Worm (Caenorhabditis elegans) whole organism, L4 larva: Measurements from ENCODE around the gene gly-9.

Experiments used
- Y48G9A.11 ChIP-seq: fragments of 200-800 bp; sonication (Bioruptor generic); IDR thresholded peaks from 2 replicates; pipeline ENCODE4 v1.3.6; 2022; ENCODE audit warnings: missing genetic modification reagents, missing genetic modification characterization, missing compliant biosample characterization
- Y75B8A.6 ChIP-seq: fragments of 200-800 bp; sonication (Bioruptor generic); IDR thresholded peaks from 2 replicates; pipeline ENCODE4 v1.3.6; 2022; ENCODE audit warnings: missing genetic modification reagents, missing genetic modification characterization, missing compliant biosample characterization
- aha-1 ChIP-seq: fragments of 150-350 bp; peaks from one replicate; lab custom pipeline; 2014; ENCODE audit warnings: missing biosample characterization, missing genetic modification characterization
- aly-2 ChIP-seq: sonication (generic microtip); optimal IDR thresholded peaks from 2 replicates; lab custom pipeline; 2018; ENCODE audit warnings: missing biosample characterization, missing genetic modification characterization
- ama-1 ChIP-seq: fragments of 150-350 bp; optimal IDR thresholded peaks from 2 replicates; lab custom pipeline; 2014; ENCODE audit warnings: inconsistent platforms, mixed read lengths
- ceh-20 ChIP-seq: fragments of 200-800 bp; sonication (Bioruptor generic); IDR thresholded peaks from 2 replicates; pipeline ENCODE4 v1.3.6; 2022; ENCODE audit warnings: missing genetic modification reagents, missing genetic modification characterization, missing compliant biosample characterization
- ceh-32 ChIP-seq: sonication (generic microtip); optimal IDR thresholded peaks from 2 replicates; lab custom pipeline; 2016; ENCODE audit warnings: mild to moderate bottlenecking, missing genetic modification characterization, missing compliant biosample characterization; ENCODE audit not compliant: poor library complexity
- ceh-44 ChIP-seq: fragments of 200-800 bp; sonication (Bioruptor generic); IDR thresholded peaks from 2 replicates; pipeline ENCODE4 v1.3.6; 2022; ENCODE audit warnings: missing genetic modification reagents, missing genetic modification characterization, missing compliant biosample characterization
- ceh-82 ChIP-seq: sonication (generic microtip); optimal IDR thresholded peaks from 2 replicates; lab custom pipeline; 2017; ENCODE audit warnings: missing biosample characterization, missing genetic modification characterization
- ces-1 ChIP-seq: fragments of 150-350 bp; sonication (generic microtip); optimal IDR thresholded peaks from 4 replicates; lab custom pipeline; 2014; ENCODE audit warnings: missing biosample characterization, missing genetic modification reagents, missing genetic modification characterization
- cey-2 ChIP-seq: sonication (generic microtip); optimal IDR thresholded peaks from 3 replicates; lab custom pipeline; 2017; ENCODE audit warnings: missing genetic modification characterization, mild to moderate bottlenecking, missing compliant biosample characterization, antibody characterized with exemption, borderline replicate concordance; ENCODE audit not compliant: insufficient read depth
- daf-16 ChIP-seq, 3 experiments: sonication (generic microtip); optimal IDR thresholded peaks; 2 replicates each; lab custom pipeline; 2016 to 2017; ENCODE audit warnings: missing genetic modification characterization in 3 of 3, missing genetic modification reagents in 3 of 3, mild to moderate bottlenecking in 2 of 3, missing compliant biosample characterization in 2 of 3, missing biosample characterization in 1 of 3, moderate library complexity in 1 of 3
- dmd-6 ChIP-seq: fragments of 200-800 bp; sonication (Bioruptor generic); IDR thresholded peaks from 2 replicates; pipeline ENCODE4 v1.3.6; 2022; ENCODE audit warnings: missing genetic modification reagents, missing genetic modification characterization, missing compliant biosample characterization
- dmd-8 ChIP-seq: fragments of 200-800 bp; sonication (Bioruptor generic); IDR thresholded peaks from 2 replicates; pipeline ENCODE4 v1.3.6; 2022; ENCODE audit warnings: missing genetic modification characterization, missing compliant biosample characterization
- dpl-1 ChIP-seq: fragments of 150-350 bp; optimal IDR thresholded peaks from 2 replicates; lab custom pipeline; 2014; ENCODE audit warnings: missing biosample characterization, missing genetic modification reagents, missing genetic modification characterization
- dve-1 ChIP-seq: sonication (generic microtip); optimal IDR thresholded peaks from 2 replicates; lab custom pipeline; 2017; ENCODE audit warnings: antibody characterized with exemption, mild to moderate bottlenecking, missing genetic modification characterization, missing compliant biosample characterization; ENCODE audit not compliant: insufficient read depth
- fkh-10 ChIP-seq: fragments of 150-350 bp; optimal IDR thresholded peaks from 2 replicates; lab custom pipeline; 2014; ENCODE audit warnings: missing biosample characterization, missing genetic modification reagents, missing genetic modification characterization
- hif-1 ChIP-seq, 2 experiments: sonication (generic microtip); optimal IDR thresholded peaks; 2 replicates each; lab custom pipeline; 2016 to 2017; ENCODE audit warnings: missing compliant biosample characterization in 2 of 2, missing genetic modification characterization in 2 of 2, missing genetic modification reagents in 2 of 2, missing genotype in 2 of 2, mild to moderate bottlenecking in 1 of 2
- hlh-11 ChIP-seq: fragments of 200-800 bp; sonication (Bioruptor generic); optimal IDR thresholded peaks from 2 replicates; lab custom pipeline; 2018; ENCODE audit warnings: mild to moderate bottlenecking, missing genetic modification characterization, missing compliant biosample characterization
- hlh-30 ChIP-seq: sonication (generic microtip); optimal IDR thresholded peaks from 2 replicates; lab custom pipeline; 2017; ENCODE audit warnings: antibody characterized with exemption, mild to moderate bottlenecking, missing genetic modification characterization, missing compliant biosample characterization; ENCODE audit not compliant: insufficient read depth
- lin-13 ChIP-seq: fragments of 150-350 bp; optimal IDR thresholded peaks from 2 replicates; lab custom pipeline; 2014; ENCODE audit warnings: missing biosample characterization, missing genetic modification reagents, missing genetic modification characterization
- lin-15B ChIP-seq: fragments of 150-350 bp; sonication (generic microtip); optimal IDR thresholded peaks from 3 replicates; lab custom pipeline; 2014; ENCODE audit warnings: missing biosample characterization, missing genetic modification characterization
- madf-5 ChIP-seq, 2 experiments: fragments of 200-800 bp; sonication (Bioruptor generic); IDR thresholded peaks; 2 replicates each; pipeline ENCODE4 v1.3.6; 2022; ENCODE audit warnings: missing compliant biosample characterization in 2 of 2, missing genetic modification characterization in 2 of 2
- mdl-1 ChIP-seq, 2 experiments: fragments of 150-350 bp in 1 of 2; sonication (generic microtip) in 1 of 2; optimal IDR thresholded peaks; 2 replicates each; lab custom pipeline; 2014 to 2017; ENCODE audit warnings: missing biosample characterization in 2 of 2, missing genetic modification characterization in 2 of 2
- mes-2 ChIP-seq: sonication (generic microtip); optimal IDR thresholded peaks from 2 replicates; lab custom pipeline; 2016; ENCODE audit warnings: missing genotype, mild to moderate bottlenecking, missing genetic modification characterization, missing compliant biosample characterization; ENCODE audit not compliant: poor library complexity, severe bottlenecking
- mxl-3 ChIP-seq: fragments of 200-800 bp; sonication (Bioruptor generic); optimal IDR thresholded peaks from 2 replicates; lab custom pipeline; 2018; ENCODE audit warnings: mild to moderate bottlenecking, missing genetic modification characterization, missing compliant biosample characterization
- nhr-102 ChIP-seq: sonication (generic microtip); optimal IDR thresholded peaks from 2 replicates; lab custom pipeline; 2016; ENCODE audit warnings: mild to moderate bottlenecking, missing genetic modification characterization, moderate library complexity, missing compliant biosample characterization
- nhr-11 ChIP-seq: fragments of 150-350 bp; optimal IDR thresholded peaks from 2 replicates; lab custom pipeline; 2014; ENCODE audit warnings: missing biosample characterization, missing genetic modification characterization
- nhr-237 ChIP-seq: sonication (generic microtip); optimal IDR thresholded peaks from 2 replicates; lab custom pipeline; 2017; ENCODE audit warnings: missing biosample characterization, missing genetic modification characterization
- nhr-28 ChIP-seq: fragments of 150-350 bp; optimal IDR thresholded peaks from 2 replicates; lab custom pipeline; 2014; ENCODE audit warnings: missing biosample characterization, missing genetic modification characterization
- nhr-48 ChIP-seq: sonication (generic microtip); optimal IDR thresholded peaks from 2 replicates; lab custom pipeline; 2016; ENCODE audit warnings: mild to moderate bottlenecking, missing genetic modification characterization, missing compliant biosample characterization
- pqm-1 ChIP-seq: sonication (generic microtip); optimal IDR thresholded peaks from 2 replicates; lab custom pipeline; 2017; ENCODE audit warnings: missing biosample characterization, missing genetic modification characterization
- spr-3 ChIP-seq: fragments of 200-800 bp; sonication (Bioruptor generic); optimal IDR thresholded peaks from 2 replicates; lab custom pipeline; 2018; ENCODE audit warnings: mild to moderate bottlenecking, missing genetic modification characterization, missing compliant biosample characterization
- tra-1 ChIP-seq: fragments of 200-800 bp; sonication (Bioruptor generic); IDR thresholded peaks from 2 replicates; pipeline ENCODE4 v1.3.6; 2022; ENCODE audit warnings: missing genetic modification reagents, missing genetic modification characterization, missing compliant biosample characterization
- unc-62 ChIP-seq, 3 experiments: fragments of 150-350 bp in 1 of 3; sonication (generic microtip); optimal IDR thresholded peaks in 2 of 3; peaks in 1 of 3; 1 replicate in 1 of 3; 2 replicates in 2 of 3; lab custom pipeline; 2014 to 2017; ENCODE audit warnings: missing biosample characterization in 3 of 3, missing genetic modification characterization in 3 of 3, missing genetic modification reagents in 3 of 3, missing genotype in 1 of 3
- vab-7 ChIP-seq: fragments of 200-800 bp; sonication (Bioruptor generic); IDR thresholded peaks from 2 replicates; pipeline ENCODE4 v1.3.6; 2022; ENCODE audit warnings: missing genetic modification reagents, missing genetic modification characterization, missing compliant biosample characterization
- zfp-2 ChIP-seq: sonication (generic microtip); optimal IDR thresholded peaks from 2 replicates; lab custom pipeline; 2016; ENCODE audit warnings: mild to moderate bottlenecking, missing genetic modification characterization, missing compliant biosample characterization

The gly-9 gene

DNA sequence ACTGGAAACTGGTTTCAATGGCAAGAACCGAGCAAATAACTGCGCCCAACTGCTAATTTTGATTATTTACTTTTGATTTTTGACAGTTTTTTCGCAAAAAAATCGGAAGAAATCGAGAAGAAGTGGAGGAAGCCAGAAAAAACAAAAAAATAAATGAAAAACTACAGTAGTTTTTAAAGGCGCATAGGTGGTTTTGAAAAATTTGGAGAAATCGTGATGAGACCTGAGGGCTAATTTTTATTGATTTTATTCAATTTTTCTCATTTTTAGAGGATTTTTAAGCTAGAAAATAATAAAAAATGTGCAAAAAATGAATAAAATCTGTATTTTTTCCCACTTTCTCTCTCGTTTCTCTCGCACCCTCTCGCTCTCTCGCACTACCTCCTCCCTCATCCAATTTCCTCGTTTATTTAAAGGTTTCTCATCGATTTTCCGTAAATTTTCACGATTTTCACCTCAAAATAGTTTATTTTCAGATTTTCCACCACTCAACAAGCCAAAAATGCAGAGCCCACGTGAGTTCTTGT is 15.7 kb downstream of the gly-9 start, which contains the start of gene Y47D3A.20:
Gene Y47D3A.20, plus strand, starts transcription at position 477 of the 527 bp plus-strand sequence.
- no peak for TF ChIP-seq dve-1
- no peak for TF ChIP-seq lin-15B (tag; lab: Kevin White, UChicago)
- no peak for TF ChIP-seq ceh-20 (GFP tag; lab: Robert Waterston, UW)
- no peak for TF ChIP-seq aly-2 (tag; lab: Kevin White, UChicago)

- TF ChIP-seq Y48G9A.11: no peak
- peak; percentile 18 for TF ChIP-seq nhr-28 (tag; lab: Kevin White, UChicago)
- TF ChIP-seq, all 104 proteins: peak for 1
These were observed 19.6 kb downstream of the gly-9 start, which contains the start of gene obr-1 for ce11 chrIII:11270795-11271194. TSS of gene obr-1 (minus strand) at chrIII:11270895.

DNA sequence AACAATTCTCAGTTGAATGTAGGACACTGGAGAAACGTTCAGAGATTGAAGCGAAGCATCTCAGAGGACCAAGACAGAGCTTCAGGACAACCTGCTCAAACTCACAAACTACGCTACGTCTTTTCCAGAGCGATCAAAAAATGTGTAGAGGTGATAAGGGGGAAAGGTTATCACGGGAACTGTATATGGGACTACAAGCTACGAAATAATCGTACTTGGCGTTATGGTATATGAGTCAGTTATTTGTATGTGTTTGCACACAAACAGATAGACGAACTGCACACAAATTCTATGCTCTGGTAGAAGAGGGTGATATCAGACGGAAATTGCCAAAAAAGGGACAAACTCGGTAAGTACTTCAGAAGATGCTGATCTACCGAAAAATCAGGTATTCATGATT is 21.2 kb downstream of the gly-9 start:
- peak; percentile 20; the same call in 1 of the 2 replicates for TF ChIP-seq dmd-6 (GFP tag; lab: Robert Waterston, UW)
- no peak for TF ChIP-seq daf-16 (GFP tag; optimal IDR thresholded peaks at IDR 0.05; lab: Kevin White, UChicago)
- TF ChIP-seq daf-16 (tag; optimal IDR thresholded peaks at IDR 0.05; lab: Kevin White, UChicago): peak; percentile 30
- peak; percentile 99 for TF ChIP-seq nhr-28 (tag; lab: Kevin White, UChicago)
- no peak for TF ChIP-seq zfp-2

DNA sequence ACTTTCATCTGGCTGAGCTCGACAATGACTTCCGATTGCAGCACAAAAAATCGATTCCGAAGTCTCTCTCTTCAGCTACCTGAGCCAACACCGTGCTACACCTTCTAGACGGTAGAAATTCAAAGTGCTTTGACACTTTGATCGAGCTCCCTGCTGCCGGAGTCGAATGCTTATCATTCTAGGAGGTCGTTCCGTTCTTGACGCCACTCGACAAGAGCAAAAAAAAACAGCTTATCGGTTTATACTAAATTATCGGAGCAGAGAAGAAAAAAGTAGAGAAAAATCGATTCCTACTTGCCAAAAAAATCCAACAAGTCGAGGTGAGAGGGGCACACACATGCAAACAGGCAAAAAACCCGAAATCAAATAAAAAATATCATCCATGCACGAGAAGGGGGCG is 21.8 kb downstream of the gly-9 start:
- TF ChIP-seq hlh-11 (tag; lab: Kevin White, UChicago) (peak; percentile 8), nhr-28 (tag; lab: Kevin White, UChicago) (peak; percentile 61), nhr-48 (tag; lab: Kevin White, UChicago) (peak; percentile 3), ceh-44 (no peak), pqm-1 (peak; percentile 36), tra-1 (GFP tag; lab: Robert Waterston, UW) (0 out of 2 replicates have a peak, but pooled peaks have one; percentile 5), ama-1 (no peak), daf-16 (GFP tag; optimal IDR thresholded peaks at IDR 0.05; lab: Kevin White, UChicago) (no peak), daf-16 (tag; optimal IDR thresholded peaks at IDR 0.05; lab: Kevin White, UChicago) (peak; percentile 24), dmd-6 (GFP tag; lab: Robert Waterston, UW) (peak; percentile 66), nhr-102 (no peak)

DNA sequence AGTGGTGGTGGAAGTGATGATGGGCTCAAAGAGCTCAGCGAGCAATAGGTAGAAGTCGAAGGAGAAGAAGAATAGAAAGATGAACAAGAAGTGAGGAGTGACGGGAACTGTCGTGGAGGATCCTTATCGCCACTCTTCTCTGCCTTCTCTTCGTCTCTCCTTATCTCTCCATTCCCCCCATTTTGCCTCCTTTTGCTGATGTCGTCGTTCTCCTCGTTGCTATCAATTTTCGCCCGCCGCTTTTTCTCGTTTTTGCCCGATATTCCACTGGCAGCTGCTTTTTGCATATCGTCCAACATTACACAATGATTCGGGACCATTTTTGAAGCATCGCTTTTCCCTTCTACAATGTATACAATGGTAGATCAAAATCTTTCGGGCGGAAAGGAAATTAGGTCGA is 23.0 kb downstream of the gly-9 start:
- TF ChIP-seq dmd-6 (GFP tag; lab: Robert Waterston, UW) (peak; percentile 63), daf-16 (GFP tag; optimal IDR thresholded peaks at IDR 0.05; lab: Kevin White, UChicago) (no peak), daf-16 (tag; optimal IDR thresholded peaks at IDR 0.05; lab: Kevin White, UChicago) (peak; percentile 14), mxl-3 (peak; percentile 38), pqm-1 (peak; percentile 62), Y75B8A.6 (no peak), unc-62 (GFP tag; optimal IDR thresholded peaks at IDR 0.05 in 1 of 2; lab: Kevin White, UChicago) (peak in 1 of 2 experiments; percentile 86), unc-62 (tag; optimal IDR thresholded peaks at IDR 0.05; lab: Kevin White, UChicago) (no peak), fkh-10 (no peak), hlh-11 (tag; lab: Kevin White, UChicago) (peak; percentile 28), mes-2 (peak; percentile 3), dpl-1 (GFP tag; lab: Kevin White, UChicago) (no peak), nhr-28 (tag; lab: Kevin White, UChicago) (peak; percentile 70)

ce11 chrIII:11262089-11262488 is 28.3 kb downstream of the gly-9 start:
- TF ChIP-seq ceh-82 (no peak), mdl-1 (tag; optimal IDR thresholded peaks at IDR 0.05; lab: Kevin White, UChicago) (no peak), hlh-30 (tag; lab: Kevin White, UChicago) (peak; percentile 22), hlh-11 (tag; lab: Kevin White, UChicago) (peak; percentile 23), Y48G9A.11 (no peak), lin-13 (GFP tag; lab: Kevin White, UChicago) (no peak), ces-1 (GFP tag; lab: Kevin White, UChicago) (no peak), spr-3 (no peak), dmd-6 (GFP tag; lab: Robert Waterston, UW) (no peak), vab-7 (GFP tag; lab: Robert Waterston, UW) (no peak), ceh-44 (no peak), nhr-11 (tag; lab: Kevin White, UChicago) (no peak), dve-1 (peak; percentile 19), aha-1 (no peak), nhr-102 (no peak), nhr-237 (tag; lab: Kevin White, UChicago) (no peak), hif-1 (tag; optimal IDR thresholded peaks at IDR 0.05; lab: Kevin White, UChicago) (no peak), ceh-32 (no peak), cey-2 (tag; lab: Kevin White, UChicago) (no peak), dmd-8 (GFP tag; lab: Robert Waterston, UW) (no peak), daf-16 (GFP tag; optimal IDR thresholded peaks at IDR 0.05; lab: Kevin White, UChicago) (no peak), daf-16 (tag; optimal IDR thresholded peaks at IDR 0.05; lab: Kevin White, UChicago) (no peak), nhr-48 (tag; lab: Kevin White, UChicago) (peak; percentile 21), madf-5 (GFP tag; IDR thresholded peaks at IDR 0.05; lab: Robert Waterston, UW) (no peak)
